Fruit fly (Drosophila melanogaster): ENCODE data around the gene CG11426.

- TF ChIP-seq CG8478 (optimal IDR thresholded peaks at IDR 0.05): no peak
- no peak for TF ChIP-seq CTCF (optimal IDR thresholded peaks at IDR 0.05)
Observed at dm6 chr3L:22460918-22461634, 9.3 kb upstream of the CG11426 start, which contains the start of gene laza.
